Worm (Caenorhabditis elegans) whole organism, L3 larva: Measurements from ENCODE around the gene F32A11.1.

Experiments
- fos-1 ChIP-seq: fragments of 150-350 bp; optimal IDR thresholded peaks from 2 replicates; lab custom pipeline; 2014; ENCODE audit warnings: missing biosample characterization, missing genetic modification characterization
- hmg-11 ChIP-seq: sonication (generic microtip); optimal IDR thresholded peaks from 2 replicates; lab custom pipeline; 2016; ENCODE audit warnings: missing genetic modification characterization, missing compliant biosample characterization
- nhr-237 ChIP-seq: fragments of 150-350 bp; optimal IDR thresholded peaks from 2 replicates; lab custom pipeline; 2014; ENCODE audit warnings: missing biosample characterization, missing genetic modification characterization
- tbx-2 ChIP-seq: sonication (generic microtip); optimal IDR thresholded peaks from 2 replicates; lab custom pipeline; 2016; ENCODE audit warnings: mild to moderate bottlenecking, missing genetic modification characterization, missing compliant biosample characterization
- zag-1 ChIP-seq: fragments of 150-350 bp; optimal IDR thresholded peaks from 2 replicates; lab custom pipeline; 2014; ENCODE audit warnings: missing biosample characterization, missing genetic modification characterization

DNA sequence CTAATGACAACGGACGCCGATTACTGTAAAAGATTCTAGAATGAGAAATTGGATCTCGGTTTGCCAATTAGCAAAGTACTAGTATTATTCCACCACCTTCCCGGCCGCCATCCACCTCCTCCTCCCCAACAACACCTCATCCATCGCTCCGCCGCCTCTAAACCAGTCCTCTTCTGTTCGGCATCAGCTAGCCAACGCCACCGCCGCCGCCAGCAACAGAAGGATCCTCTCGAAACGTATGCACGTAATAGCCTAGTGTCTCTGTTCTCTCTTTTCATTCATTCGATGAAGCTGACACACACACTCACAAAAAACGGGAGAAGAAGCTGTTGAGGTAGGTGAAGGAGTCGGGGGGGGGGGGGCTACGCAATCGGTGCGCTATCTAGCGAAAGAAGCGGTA, 13.6 kb downstream of the F32A11.1 start:
- TF ChIP-seq nhr-237 (tag; lab: Kevin White, UChicago) (no peak), zag-1 (tag; lab: Kevin White, UChicago) (no peak), fos-1 (tag; lab: Kevin White, UChicago) (no peak), tbx-2 (no peak), hmg-11 (tag; lab: Kevin White, UChicago) (no peak)
